Fruit fly (Drosophila melanogaster): ENCODE data around the gene Ras64B.

The Ras64B gene

dm6 chr3L:4167353-4167842 lies 28.5 kb downstream of the Ras64B start, which contains the start of gene mas (continued):
- peak; percentile 57 for TF ChIP-seq CG15479 (GFP tag; optimal IDR thresholded peaks at IDR 0.05)

dm6 chr3L:4169957-4170651 lies 31.2 kb downstream of the Ras64B start, which contains the start of gene Ero1L:
Ero1L (plus strand) TSS chr3L:4170404.
- TF ChIP-seq CG12744 (GFP tag; optimal IDR thresholded peaks at IDR 0.05) = no peak
- peak; percentile 26 for TF ChIP-seq Hmr (GFP tag; optimal IDR thresholded peaks at IDR 0.05)
- TF ChIP-seq CG8478 (optimal IDR thresholded peaks at IDR 0.05) = no peak
- TF ChIP-seq her (GFP tag; optimal IDR thresholded peaks at IDR 0.05) = peak; percentile 27
- no peak for TF ChIP-seq dan (GFP tag; IDR thresholded peaks at IDR 0.05)
- peak; percentile 81 for TF ChIP-seq YL-1 (GFP tag; optimal IDR thresholded peaks at IDR 0.05)
- TF ChIP-seq chm (GFP tag; IDR thresholded peaks at IDR 0.05) = 0 out of 2 replicates have a peak, but pooled peaks have one; percentile 6
- no peak for TF ChIP-seq sug (tag; optimal IDR thresholded peaks at IDR 0.05)
- TF ChIP-seq Nf-YC (tag; optimal IDR thresholded peaks at IDR 0.05) = peak; percentile 60
- TF ChIP-seq CG16779 (GFP tag; IDR thresholded peaks at IDR 0.05) = no peak
- TF ChIP-seq ato (GFP tag; IDR thresholded peaks at IDR 0.05; ENCODE audit: partially characterized antibody) = 0 out of 2 replicates have a peak, but pooled peaks have one; percentile 50
- TF ChIP-seq ham (GFP tag; IDR thresholded peaks at IDR 0.05) = no peak
- peak; percentile 73 for TF ChIP-seq CG14710 (tag; optimal IDR thresholded peaks at IDR 0.05)
- no peak for TF ChIP-seq Mad (GFP tag; optimal IDR thresholded peaks at IDR 0.05)
- TF ChIP-seq CG9215 (GFP tag; IDR thresholded peaks at IDR 0.05) = no peak; the same call in 1 of the 2 replicates
- TF ChIP-seq CG13424 (tag; optimal IDR thresholded peaks at IDR 0.05) = no peak
- no peak for TF ChIP-seq Tbp (GFP tag; optimal IDR thresholded peaks at IDR 0.05)
- TF ChIP-seq en (GFP tag; optimal IDR thresholded peaks at IDR 0.05) = no peak
- TF ChIP-seq CTCF (GFP tag; optimal IDR thresholded peaks at IDR 0.05) = peak; percentile 14
- peak; percentile 42 for TF ChIP-seq D19A (tag; optimal IDR thresholded peaks at IDR 0.05)
- 0 out of 3 replicates have a peak, but pooled peaks have one; percentile 60 for TF ChIP-seq Dbx (GFP tag; IDR thresholded peaks at IDR 0.05)
- TF ChIP-seq CG17385 (GFP tag; optimal IDR thresholded peaks at IDR 0.05) = no peak
- TF ChIP-seq Rfx (GFP tag; IDR thresholded peaks at IDR 0.05) = peak; percentile 38
- peak; percentile 50 for TF ChIP-seq PHDP (tag; optimal IDR thresholded peaks at IDR 0.05)
- no peak for TF ChIP-seq Dad (GFP tag; optimal IDR thresholded peaks at IDR 0.05)
- TF ChIP-seq lmd (GFP tag; IDR thresholded peaks at IDR 0.05) = no peak
- no peak for TF ChIP-seq z (GFP tag; IDR thresholded peaks at IDR 0.05)
- no peak for TF ChIP-seq zf30C (GFP tag; optimal IDR thresholded peaks at IDR 0.05)
- no peak for TF ChIP-seq grn (GFP tag; optimal IDR thresholded peaks at IDR 0.05)
- no peak for TF ChIP-seq eve (GFP tag; optimal IDR thresholded peaks at IDR 0.05)
- TF ChIP-seq Eip74EF (GFP tag; optimal IDR thresholded peaks at IDR 0.05) = no peak
- no peak for TF ChIP-seq CG12236 (GFP tag; optimal IDR thresholded peaks at IDR 0.05)
- TF ChIP-seq esg (GFP tag; conservative IDR thresholded peaks at IDR 0.05) = peak; percentile 73
- TF ChIP-seq CG17359 (tag; optimal IDR thresholded peaks at IDR 0.05) = peak; percentile 29
- TF ChIP-seq CG7372 (GFP tag; IDR thresholded peaks at IDR 0.05) = no peak
- TF ChIP-seq CG6683 (GFP tag; optimal IDR thresholded peaks at IDR 0.05) = no peak
- no peak for TF ChIP-seq CG7556 (GFP tag; optimal IDR thresholded peaks at IDR 0.05)
- no peak for TF ChIP-seq CG2129 (GFP tag; IDR thresholded peaks at IDR 0.05; ENCODE audit: partially characterized antibody)
- TF ChIP-seq CG14860 (GFP tag; IDR thresholded peaks at IDR 0.05; ENCODE audit: partially characterized antibody) = no peak
- TF ChIP-seq CG13624 (GFP tag; optimal IDR thresholded peaks at IDR 0.05) = no peak
- no peak for TF ChIP-seq CG8765 (GFP tag; IDR thresholded peaks at IDR 0.05)
- no peak for TF ChIP-seq CG6654 (GFP tag; optimal IDR thresholded peaks at IDR 0.05)
- no peak for TF ChIP-seq B-H2 (GFP tag; optimal IDR thresholded peaks at IDR 0.05)
- TF ChIP-seq CG34224 (GFP tag; IDR thresholded peaks at IDR 0.05; ENCODE audit: partially characterized antibody) = no peak
- peak; percentile 48; the same call in 1 of the 2 replicates for TF ChIP-seq nerfin-2 (GFP tag; IDR thresholded peaks at IDR 0.05; ENCODE audit: partially characterized antibody)
- no peak for TF ChIP-seq CG10959 (GFP tag; IDR thresholded peaks at IDR 0.05)
- TF ChIP-seq dm (GFP tag; optimal IDR thresholded peaks at IDR 0.05) = no peak

Data from whole organism, embryonic.